Worm (Caenorhabditis elegans) whole organism, L4 larva: ENCODE measurements around the gene M6.4.

Source experiments
- D1046.2 ChIP-seq: fragments of 200-800 bp; sonication (Bioruptor generic); IDR thresholded peaks from 2 replicates; pipeline ENCODE4 v1.3.6; 2022; ENCODE audit warnings: missing genetic modification characterization, missing compliant biosample characterization
- F37D6.2 ChIP-seq: sonication (generic microtip); optimal IDR thresholded peaks from 2 replicates; lab custom pipeline; 2016; ENCODE audit warnings: mild to moderate bottlenecking, missing genetic modification characterization, missing compliant biosample characterization
- F49E8.2 ChIP-seq: sonication (generic microtip); optimal IDR thresholded peaks from 2 replicates; lab custom pipeline; 2016; ENCODE audit warnings: missing compliant biosample characterization, mild to moderate bottlenecking, missing genetic modification characterization, borderline replicate concordance
- ceh-82 ChIP-seq: sonication (generic microtip); optimal IDR thresholded peaks from 2 replicates; lab custom pipeline; 2017; ENCODE audit warnings: missing biosample characterization, missing genetic modification characterization
- ces-1 ChIP-seq: fragments of 150-350 bp; sonication (generic microtip); optimal IDR thresholded peaks from 4 replicates; lab custom pipeline; 2014; ENCODE audit warnings: missing biosample characterization, missing genetic modification reagents, missing genetic modification characterization
- daf-19 ChIP-seq: fragments of 200-800 bp; sonication (Bioruptor generic); conservative IDR thresholded peaks from 2 replicates; pipeline ENCODE4 v1.3.6; 2022; ENCODE audit warnings: missing genetic modification characterization, missing compliant biosample characterization
- egl-43 ChIP-seq: fragments of 200-800 bp; sonication (Bioruptor generic); IDR thresholded peaks from 2 replicates; pipeline ENCODE4 v1.3.6; 2022; ENCODE audit warnings: missing genetic modification reagents, missing genetic modification characterization, missing compliant biosample characterization
- mep-1 ChIP-seq: fragments of 150-350 bp; sonication (generic microtip); optimal IDR thresholded peaks from 3 replicates; lab custom pipeline; 2014; ENCODE audit warnings: missing biosample characterization, missing genetic modification characterization
- mxl-2 ChIP-seq: fragments of 200-800 bp; sonication (Bioruptor generic); conservative IDR thresholded peaks from 2 replicates; pipeline ENCODE4 v1.3.6; 2022; ENCODE audit warnings: missing genetic modification reagents, missing genetic modification characterization, missing compliant biosample characterization
- pha-4 ChIP-seq, 2 experiments: fragments of 150-350 bp in 1 of 2; fragments of 200-800 bp in 1 of 2; sonication (Bioruptor generic) in 1 of 2; IDR thresholded peaks in 1 of 2; optimal IDR thresholded peaks in 1 of 2; 2 replicates each; pipeline versions ENCODE4 v1.3.6 to Lab custom; 2014 to 2022; ENCODE audit warnings: missing genetic modification characterization in 2 of 2, missing genetic modification reagents in 2 of 2, missing biosample characterization in 1 of 2, missing compliant biosample characterization in 1 of 2
- php-3 ChIP-seq: fragments of 200-800 bp; sonication (Bioruptor generic); IDR thresholded peaks from 2 replicates; pipeline ENCODE4 v1.3.6; 2022; ENCODE audit warnings: missing genetic modification reagents, missing genetic modification characterization, missing compliant biosample characterization
- zag-1 ChIP-seq: fragments of 150-350 bp; optimal IDR thresholded peaks from 2 replicates; lab custom pipeline; 2014; ENCODE audit warnings: missing biosample characterization, missing genetic modification characterization

- TF ChIP-seq ceh-82 (tag; lab: Kevin White, UChicago) = no peak
- no peak for TF ChIP-seq egl-43 (GFP tag; lab: Robert Waterston, UW)
- TF ChIP-seq F49E8.2 (tag; lab: Kevin White, UChicago) = no peak
- TF ChIP-seq zag-1 = no peak
- TF ChIP-seq pha-4 (GFP tag; IDR thresholded peaks at IDR 0.05; lab: Robert Waterston, UW) = no peak
- TF ChIP-seq pha-4 (tag; optimal IDR thresholded peaks at IDR 0.05; lab: Kevin White, UChicago) = no peak
- no peak for TF ChIP-seq D1046.2
- peak; percentile 15 for TF ChIP-seq F37D6.2 (tag; lab: Kevin White, UChicago)
- no peak for TF ChIP-seq daf-19
- TF ChIP-seq mep-1 (tag; lab: Kevin White, UChicago) = peak; percentile 48
- TF ChIP-seq ces-1 (GFP tag; lab: Kevin White, UChicago) = no peak
- no peak for TF ChIP-seq php-3
- no peak for TF ChIP-seq mxl-2 (GFP tag; lab: Robert Waterston, UW)
These were observed 32.8 kb downstream of the M6.4 start, which contains the start of gene rund-1 for ce11 chrX:661727-662330.
